Worm (Caenorhabditis elegans) whole organism, mixed stage, embryonic: ENCODE data around the gene ZK721.3.

Source experiments
- bed-3 ChIP-seq: fragments of 200-800 bp; sonication (Bioruptor generic); optimal IDR thresholded peaks from 3 replicates; lab custom pipeline; 2018; ENCODE audit warnings: mild to moderate bottlenecking, missing genetic modification characterization, moderate library complexity, missing compliant biosample characterization
- ces-1 ChIP-seq: fragments of 150-350 bp; optimal IDR thresholded peaks from 2 replicates; lab custom pipeline; 2014; ENCODE audit warnings: missing biosample characterization, missing genetic modification reagents, missing genetic modification characterization
- elt-1 ChIP-seq: sonication (generic microtip); optimal IDR thresholded peaks from 2 replicates; lab custom pipeline; 2017; ENCODE audit warnings: missing genetic modification characterization, mild to moderate bottlenecking, missing compliant biosample characterization, antibody characterized with exemption, moderate library complexity, borderline replicate concordance; ENCODE audit not compliant: insufficient read depth
- mep-1 ChIP-seq: fragments of 150-350 bp; optimal IDR thresholded peaks from 2 replicates; lab custom pipeline; 2017; ENCODE audit warnings: missing biosample characterization, missing genetic modification reagents, missing genetic modification characterization, inconsistent platforms
- nhr-12 ChIP-seq: fragments of 150-350 bp; optimal IDR thresholded peaks from 2 replicates; lab custom pipeline; 2014; ENCODE audit warnings: missing biosample characterization, missing genetic modification characterization
- nhr-76 ChIP-seq: sonication (generic microtip); optimal IDR thresholded peaks from 2 replicates; lab custom pipeline; 2017; ENCODE audit warnings: missing biosample characterization, missing genetic modification characterization
- pha-4 ChIP-seq: fragments of 150-350 bp; optimal IDR thresholded peaks from 2 replicates; lab custom pipeline; 2018; ENCODE audit warnings: missing biosample characterization, missing genetic modification reagents, missing genetic modification characterization
- sptf-1 ChIP-seq: sonication (generic microtip); optimal IDR thresholded peaks from 2 replicates; lab custom pipeline; 2017; ENCODE audit warnings: mild to moderate bottlenecking, missing genetic modification characterization, moderate library complexity, missing compliant biosample characterization

DNA sequence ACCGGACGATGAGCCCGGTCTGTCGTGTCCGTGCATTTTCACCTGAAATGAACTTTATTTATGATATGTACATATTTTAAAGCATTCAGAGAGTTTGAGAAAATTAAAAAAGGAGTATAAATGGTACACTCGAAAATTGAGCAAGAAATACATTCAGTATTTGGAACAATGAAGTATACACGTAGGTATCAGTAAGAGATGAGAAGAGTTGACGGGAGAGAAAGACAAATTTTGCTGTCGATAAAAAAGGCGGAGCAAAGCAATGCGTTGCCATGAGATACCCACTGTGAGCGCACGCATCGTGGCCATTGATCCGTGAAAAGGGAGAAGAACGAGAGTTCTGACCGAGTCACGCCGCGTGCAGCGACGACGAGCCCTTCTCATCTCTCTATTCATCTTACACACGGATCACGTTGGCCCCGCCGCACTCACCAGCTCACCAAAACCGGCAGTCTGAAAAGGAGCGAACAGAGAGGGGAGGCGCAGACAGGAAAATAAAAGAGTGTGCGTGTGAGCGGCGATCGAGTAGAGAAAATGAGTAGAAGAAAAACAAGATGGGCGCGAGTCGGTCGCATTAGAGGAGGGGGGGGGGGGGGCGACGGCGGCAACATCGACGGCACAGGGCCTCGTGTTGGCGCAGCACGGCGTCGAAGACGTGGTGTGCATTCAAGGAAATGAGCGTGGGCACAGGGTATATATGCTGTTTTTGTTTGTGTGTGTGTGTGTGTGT lies 21.9 kb downstream of the ZK721.3 start, which contains the start of gene R04E5.8:
- TF ChIP-seq bed-3 (GFP tag; lab: Kevin White, UChicago) = no peak
- no peak for TF ChIP-seq sptf-1 (tag; lab: Kevin White, UChicago)
- TF ChIP-seq nhr-12 = no peak
- TF ChIP-seq pha-4 (tag; lab: Kevin White, UChicago) = no peak
- TF ChIP-seq elt-1 = no peak
- TF ChIP-seq mep-1 (tag; lab: Kevin White, UChicago) = no peak
- no peak for TF ChIP-seq ces-1
- no peak for TF ChIP-seq nhr-76 (tag; lab: Kevin White, UChicago)
